Fruit fly (Drosophila melanogaster) whole organism, embryonic: ENCODE measurements around the gene PIP82.

Experiments
- Awh ChIP-seq: fragments of 200-800 bp; sonication (Bioruptor generic); IDR thresholded peaks from 2 replicates; pipeline ENCODE4, ENCODE4 v1.3.6; 2022; ENCODE audit warnings: missing biosample characterization, missing genetic modification characterization
- C15 ChIP-seq: fragments of 200-800 bp; sonication (Bioruptor generic); IDR thresholded peaks from 3 replicates; pipeline ENCODE4 v1.3.6; 2022; ENCODE audit warnings: missing biosample characterization, missing genetic modification characterization
- CG10209 ChIP-seq: fragments of 200-800 bp; sonication (Bioruptor generic); optimal IDR thresholded peaks from 3 replicates; lab custom pipeline; 2017; ENCODE audit warnings: missing biosample characterization, mild to moderate bottlenecking, missing genetic modification characterization, missing genetic modification reagents
- CG10321 ChIP-seq: fragments of 200-800 bp; sonication (Bioruptor generic); IDR thresholded peaks from 2 replicates; pipeline ENCODE4 v1.3.6; 2022; ENCODE audit warnings: missing biosample characterization, missing genetic modification characterization
- CG10979 ChIP-seq: fragments of 200-800 bp; sonication (Bioruptor generic); optimal IDR thresholded peaks from 2 replicates; lab custom pipeline; 2018; ENCODE audit warnings: missing biosample characterization, mild to moderate bottlenecking, missing genetic modification characterization, moderate library complexity
- CG11560 ChIP-seq: fragments of 200-800 bp; sonication (Bioruptor generic); IDR thresholded peaks from 3 replicates; pipeline ENCODE4 v1.3.6; 2022; ENCODE audit warnings: missing biosample characterization, missing genetic modification characterization
- CG14014 ChIP-seq: fragments of 200-800 bp; sonication (Bioruptor generic); IDR thresholded peaks from 2 replicates; pipeline ENCODE4 v1.3.6; 2022; ENCODE audit warnings: missing biosample characterization, missing genetic modification characterization
- CG15479 ChIP-seq: fragments of 200-800 bp; sonication (Bioruptor generic); optimal IDR thresholded peaks from 3 replicates; lab custom pipeline; 2019; ENCODE audit warnings: missing biosample characterization, mild to moderate bottlenecking, missing genetic modification characterization, moderate library complexity
- CG17359 ChIP-seq: fragments of 200-800 bp; sonication (Bioruptor generic); optimal IDR thresholded peaks from 3 replicates; lab custom pipeline; 2018; ENCODE audit warnings: missing biosample characterization, mild to moderate bottlenecking, missing genetic modification characterization, moderate library complexity
- CG17829 ChIP-seq: fragments of 200-800 bp; optimal IDR thresholded peaks from 2 replicates; lab custom pipeline; 2019; ENCODE audit warnings: missing biosample characterization, mild to moderate bottlenecking, missing genetic modification characterization, moderate library complexity
- CG2712 ChIP-seq: fragments of 200-800 bp; optimal IDR thresholded peaks from 3 replicates; lab custom pipeline; 2019; ENCODE audit warnings: missing biosample characterization, mild to moderate bottlenecking, missing genetic modification characterization, moderate library complexity
- CG2889 ChIP-seq: fragments of 200-800 bp; sonication (Bioruptor generic); IDR thresholded peaks from 3 replicates; pipeline ENCODE4 v1.3.6; 2022; ENCODE audit warnings: missing biosample characterization, missing genetic modification characterization
- CG3065 ChIP-seq: fragments of 200-800 bp; sonication (Bioruptor generic); optimal IDR thresholded peaks from 2 replicates; lab custom pipeline; 2016; ENCODE audit warnings: missing biosample characterization, missing genetic modification characterization
- CG33557 ChIP-seq: fragments of 200-800 bp; sonication (Bioruptor generic); optimal IDR thresholded peaks from 2 replicates; lab custom pipeline; 2019; ENCODE audit warnings: missing biosample characterization, mild to moderate bottlenecking, missing genetic modification characterization, moderate library complexity
- CG3407 ChIP-seq: fragments of 200-800 bp; sonication (Bioruptor generic); optimal IDR thresholded peaks from 2 replicates; lab custom pipeline; 2018; ENCODE audit warnings: missing biosample characterization, mild to moderate bottlenecking, missing genetic modification characterization
- CG34224 ChIP-seq: fragments of 200-800 bp; sonication (Bioruptor generic); IDR thresholded peaks from 3 replicates; pipeline ENCODE4 v1.3.6; 2022; ENCODE audit warnings: missing biosample characterization, missing genetic modification characterization; ENCODE audit not compliant: partially characterized antibody
- CG43689 ChIP-seq: fragments of 200-800 bp; sonication (Bioruptor generic); IDR thresholded peaks from 2 replicates; pipeline ENCODE4 v1.3.6; 2022; ENCODE audit warnings: missing biosample characterization, missing genetic modification characterization
- CG4854 ChIP-seq: fragments of 200-800 bp; sonication (Bioruptor generic); optimal IDR thresholded peaks from 2 replicates; lab custom pipeline; 2016; ENCODE audit warnings: missing biosample characterization, missing genetic modification characterization, inconsistent platforms
- CG6689 ChIP-seq: fragments of 200-800 bp; sonication (Bioruptor generic); IDR thresholded peaks from 2 replicates; pipeline ENCODE4 v1.3.6; 2022; ENCODE audit warnings: missing biosample characterization, missing genetic modification characterization
- CG6791 ChIP-seq: fragments of 200-800 bp; sonication (Bioruptor generic); IDR thresholded peaks from 3 replicates; pipeline ENCODE4 v1.3.6; 2022; ENCODE audit warnings: missing biosample characterization, missing genetic modification characterization; ENCODE audit not compliant: partially characterized antibody
- CG8359 ChIP-seq: fragments of 200-800 bp; sonication (Bioruptor generic); optimal IDR thresholded peaks from 2 replicates; lab custom pipeline; 2017; ENCODE audit warnings: missing biosample characterization, mild to moderate bottlenecking, missing genetic modification characterization, borderline replicate concordance
- CG9215 ChIP-seq: fragments of 200-800 bp; sonication (Bioruptor generic); IDR thresholded peaks from 2 replicates; pipeline ENCODE4 v1.3.6; 2022; ENCODE audit warnings: missing biosample characterization, missing genetic modification characterization
- D19A ChIP-seq: fragments of 200-800 bp; optimal IDR thresholded peaks from 3 replicates; lab custom pipeline; 2019; ENCODE audit warnings: missing biosample characterization, mild to moderate bottlenecking, missing genetic modification characterization, moderate library complexity
- Dfd ChIP-seq, 2 experiments: fragments of >200 bp; optimal IDR thresholded peaks; 2 replicates each; lab custom pipeline; 2017; ENCODE audit warnings: missing biosample characterization in 2 of 2, missing genetic modification characterization in 2 of 2
- Dp ChIP-seq: fragments of 200-800 bp; sonication (Bioruptor generic); optimal IDR thresholded peaks from 2 replicates; lab custom pipeline; 2018; ENCODE audit warnings: missing biosample characterization, mild to moderate bottlenecking, missing genetic modification characterization, moderate library complexity
- Elba2 ChIP-seq: fragments of 200-800 bp; sonication (Bioruptor generic); optimal IDR thresholded peaks from 3 replicates; lab custom pipeline; 2016; ENCODE audit warnings: missing biosample characterization, missing genetic modification characterization
- Ets65A ChIP-seq: fragments of 200-800 bp; sonication (Bioruptor generic); peaks from one replicate; lab custom pipeline; 2016; ENCODE audit warnings: missing biosample characterization, missing genetic modification characterization
- Ets97D ChIP-seq: fragments of 200-800 bp; sonication (Bioruptor generic); optimal IDR thresholded peaks from 3 replicates; lab custom pipeline; 2016; ENCODE audit warnings: missing biosample characterization, missing genetic modification characterization
- H15 ChIP-seq: fragments of 200-800 bp; sonication (Bioruptor generic); IDR thresholded peaks from 3 replicates; pipeline ENCODE4 v1.3.6; 2022; ENCODE audit warnings: missing biosample characterization, missing genetic modification characterization
- Hand ChIP-seq: fragments of 200-800 bp; sonication (Bioruptor generic); optimal IDR thresholded peaks from 2 replicates; lab custom pipeline; 2017; ENCODE audit warnings: mild to moderate bottlenecking, missing biosample characterization, missing genetic modification reagents, missing genetic modification characterization
- Hsf ChIP-seq: fragments of 200-800 bp; sonication (Bioruptor generic); optimal IDR thresholded peaks from 3 replicates; lab custom pipeline; 2016; ENCODE audit warnings: missing biosample characterization, missing genetic modification characterization
- Kr ChIP-seq: fragments of 200-800 bp; sonication (Bioruptor generic); optimal IDR thresholded peaks from 2 replicates; lab custom pipeline; 2017; ENCODE audit warnings: missing biosample characterization, mild to moderate bottlenecking, missing genetic modification characterization
- Sox102F ChIP-seq: fragments of 200-800 bp; sonication (Bioruptor generic); optimal IDR thresholded peaks from 2 replicates; lab custom pipeline; 2018; ENCODE audit warnings: missing biosample characterization, mild to moderate bottlenecking, missing genetic modification characterization, moderate library complexity
- Trl ChIP-seq, 3 experiments: fragments of >200 bp in 2 of 3; fragments of 200-800 bp in 1 of 3; sonication (Bioruptor generic) in 1 of 3; optimal IDR thresholded peaks; 2 replicates in 1 of 3; 3 replicates in 2 of 3; lab custom pipeline; 2016 to 2017; ENCODE audit warnings: missing biosample characterization in 1 of 3, missing genetic modification characterization in 1 of 3
- Xbp1 ChIP-seq: fragments of 200-800 bp; sonication (Bioruptor generic); optimal IDR thresholded peaks from 3 replicates; lab custom pipeline; 2016; ENCODE audit warnings: missing biosample characterization, mild to moderate bottlenecking, missing genetic modification characterization
- ap ChIP-seq: fragments of 200-800 bp; sonication (Bioruptor generic); IDR thresholded peaks from 2 replicates; pipeline ENCODE4 v1.3.6; 2022; ENCODE audit warnings: missing biosample characterization, missing genetic modification characterization
- crp ChIP-seq, 2 experiments: fragments of 200-800 bp; sonication (Bioruptor generic); optimal IDR thresholded peaks; 2 replicates in 1 of 2; 3 replicates in 1 of 2; lab custom pipeline; 2017; ENCODE audit warnings: missing biosample characterization in 2 of 2, missing genetic modification characterization in 2 of 2, mild to moderate bottlenecking in 1 of 2, moderate library complexity in 1 of 2
- dysf ChIP-seq: fragments of 200-800 bp; sonication (Bioruptor generic); IDR thresholded peaks from 3 replicates; pipeline ENCODE4 v1.3.6; 2022; ENCODE audit warnings: missing biosample characterization, missing genetic modification characterization
- fd64A ChIP-seq: fragments of 200-800 bp; sonication (Bioruptor generic); optimal IDR thresholded peaks from 3 replicates; lab custom pipeline; 2018; ENCODE audit warnings: missing biosample characterization, mild to moderate bottlenecking, missing genetic modification characterization
- gcm2 ChIP-seq: fragments of 200-800 bp; sonication (Bioruptor generic); optimal IDR thresholded peaks from 2 replicates; lab custom pipeline; 2016; ENCODE audit warnings: missing biosample characterization, missing genetic modification characterization
- inv ChIP-seq: fragments of 200-800 bp; sonication (Bioruptor generic); IDR thresholded peaks from 2 replicates; pipeline ENCODE4 v1.3.6; 2022; ENCODE audit warnings: missing biosample characterization, missing genetic modification characterization; ENCODE audit not compliant: partially characterized antibody
- jumu ChIP-seq: fragments of 200-800 bp; sonication (Bioruptor generic); optimal IDR thresholded peaks from 3 replicates; lab custom pipeline; 2016; ENCODE audit warnings: missing biosample characterization, missing genetic modification characterization
- lmd ChIP-seq: fragments of 200-800 bp; sonication (Bioruptor generic); IDR thresholded peaks from 2 replicates; pipeline ENCODE4 v1.3.6; 2022; ENCODE audit warnings: missing biosample characterization, missing genetic modification characterization
- onecut ChIP-seq: fragments of 200-800 bp; sonication (Bioruptor generic); IDR thresholded peaks from 2 replicates; pipeline ENCODE4 v1.3.6; 2022; ENCODE audit warnings: missing biosample characterization, missing genetic modification characterization
- sc ChIP-seq, 3 experiments: fragments of >200 bp in 2 of 3; fragments of 200-800 bp in 1 of 3; sonication (Bioruptor generic) in 1 of 3; optimal IDR thresholded peaks; 2 replicates in 2 of 3; 3 replicates in 1 of 3; lab custom pipeline; 2017; ENCODE audit warnings: mild to moderate bottlenecking in 1 of 3, missing biosample characterization in 1 of 3, missing genetic modification characterization in 1 of 3, missing genetic modification reagents in 1 of 3
- sens-2 ChIP-seq: fragments of 200-800 bp; sonication (Bioruptor generic); IDR thresholded peaks from 2 replicates; pipeline ENCODE4 v1.3.6; 2022; ENCODE audit warnings: missing biosample characterization, missing genetic modification characterization
- so ChIP-seq: fragments of 200-800 bp; sonication (Bioruptor generic); IDR thresholded peaks from 3 replicates; pipeline ENCODE4 v1.3.6; 2022; ENCODE audit warnings: missing biosample characterization, missing genetic modification characterization
- tll ChIP-seq, 2 experiments: fragments of 200-800 bp in 1 of 2; fragments of >200 bp in 1 of 2; sonication (Bioruptor generic) in 1 of 2; optimal IDR thresholded peaks; 2 replicates each; lab custom pipeline; 2017 to 2019; ENCODE audit warnings: missing biosample characterization in 2 of 2, missing genetic modification characterization in 2 of 2, mild to moderate bottlenecking in 1 of 2, moderate library complexity in 1 of 2
- toy ChIP-seq: fragments of 200-800 bp; sonication (Bioruptor generic); IDR thresholded peaks from 2 replicates; pipeline ENCODE4 v1.3.6; 2022; ENCODE audit warnings: missing biosample characterization, missing genetic modification characterization
- zf30C ChIP-seq: fragments of 200-800 bp; sonication (Bioruptor generic); optimal IDR thresholded peaks from 3 replicates; lab custom pipeline; 2018; ENCODE audit warnings: missing biosample characterization, mild to moderate bottlenecking, missing genetic modification characterization

Gene PIP82

dm6 chrX:8558762-8559172 lies 29.3 kb upstream of the PIP82 start, which contains the start of gene IntS4 (continued):
- TF ChIP-seq CG2712 (tag; lab: Kevin White, UChicago) = peak; percentile 71
- no peak for TF ChIP-seq Sox102F (GFP tag; lab: Kevin White, UChicago)
- no peak for TF ChIP-seq ap (GFP tag; lab: Robert Waterston, UW)
- TF ChIP-seq crp (GFP tag; optimal IDR thresholded peaks at IDR 0.05; lab: Kevin White, UChicago) = peak in 1 of 2 experiments; percentile 41
- no peak for TF ChIP-seq CG3065 (GFP tag; lab: Kevin White, UChicago)
- TF ChIP-seq CG3407 = peak; percentile 12
- TF ChIP-seq CG6689 (GFP tag; lab: Robert Waterston, UW) = peak; percentile 55
- TF ChIP-seq CG4854 (GFP tag; lab: Kevin White, UChicago) = peak; percentile 39
- TF ChIP-seq CG17829 (tag; lab: Kevin White, UChicago) = peak; percentile 78
- TF ChIP-seq CG2889 = no peak
- no peak for TF ChIP-seq CG11560 (tag; lab: Robert Waterston, UW)
- TF ChIP-seq lmd (GFP tag; lab: Robert Waterston, UW) = peak; percentile 69; the same call in 1 of the 2 replicates
- TF ChIP-seq inv (GFP tag; lab: Robert Waterston, UW) = peak; percentile 94
- TF ChIP-seq Kr (GFP tag; lab: Kevin White, UChicago) = no peak
- TF ChIP-seq H15 = no peak
- no peak for TF ChIP-seq Trl (optimal IDR thresholded peaks at IDR 0.05; lab: Kevin White, UChicago)
- TF ChIP-seq Trl (GFP tag; optimal IDR thresholded peaks at IDR 0.05; lab: Kevin White, UChicago) = no peak
- TF ChIP-seq fd64A (GFP tag; lab: Kevin White, UChicago) = no peak
- no peak for TF ChIP-seq so (GFP tag; lab: Robert Waterston, UW)
- TF ChIP-seq CG15479 (GFP tag; lab: Kevin White, UChicago) = peak; percentile 71
- no peak for TF ChIP-seq CG43689
- TF ChIP-seq tll (GFP tag; optimal IDR thresholded peaks at IDR 0.05; lab: Kevin White, UChicago) = no peak
- no peak for TF ChIP-seq Hand (GFP tag; lab: Kevin White, UChicago)
- TF ChIP-seq CG33557 = peak; percentile 54
- no peak; the same call in 1 of the 2 replicates for TF ChIP-seq CG9215 (GFP tag; lab: Robert Waterston, UW)
- TF ChIP-seq CG17359 (tag; lab: Kevin White, UChicago) = peak; percentile 36
- TF ChIP-seq sc (optimal IDR thresholded peaks at IDR 0.05; lab: Kevin White, UChicago) = no peak
- peak; percentile 24 for TF ChIP-seq sc (GFP tag; optimal IDR thresholded peaks at IDR 0.05; lab: Kevin White, UChicago)
- no peak for TF ChIP-seq toy (GFP tag; lab: Robert Waterston, UW)
- TF ChIP-seq D19A = peak; percentile 51
- TF ChIP-seq Awh (GFP tag; lab: Robert Waterston, UW) = no peak
- peak; percentile 50 for TF ChIP-seq gcm2 (GFP tag; lab: Kevin White, UChicago)
- TF ChIP-seq Dp (GFP tag; lab: Kevin White, UChicago) = peak; percentile 22
- TF ChIP-seq dysf (GFP tag; lab: Robert Waterston, UW) = peak; percentile 63; the same call in 2 of the 3 replicates
- no peak for TF ChIP-seq CG8359 (GFP tag; lab: Kevin White, UChicago)
- TF ChIP-seq zf30C (GFP tag; lab: Kevin White, UChicago) = no peak
- TF ChIP-seq onecut (GFP tag; lab: Robert Waterston, UW) = peak; percentile 57
- TF ChIP-seq Elba2 (GFP tag; lab: Kevin White, UChicago) = no peak
- TF ChIP-seq CG6791 (GFP tag; lab: Robert Waterston, UW) = peak; percentile 88
- TF ChIP-seq jumu (GFP tag; lab: Kevin White, UChicago) = peak; percentile 42
- peak; percentile 49; the same call in 1 of the 2 replicates for TF ChIP-seq CG14014 (GFP tag; lab: Robert Waterston, UW)
- peak; percentile 53 for TF ChIP-seq CG10979 (tag; lab: Kevin White, UChicago)
- peak; percentile 53 for TF ChIP-seq CG10209
- peak; percentile 47 for TF ChIP-seq Ets97D (GFP tag; lab: Kevin White, UChicago)
- peak; percentile 55 for TF ChIP-seq Hsf (GFP tag; lab: Kevin White, UChicago)
- peak; percentile 70 for TF ChIP-seq Xbp1
- TF ChIP-seq CG34224 (GFP tag; lab: Robert Waterston, UW) = peak; percentile 90
- no peak for TF ChIP-seq CG10321
- no peak for TF ChIP-seq Dfd (GFP tag; optimal IDR thresholded peaks at IDR 0.05; lab: Kevin White, UChicago)
- TF ChIP-seq Ets65A (GFP tag; lab: Kevin White, UChicago) = peak; percentile 91
- TF ChIP-seq C15 (GFP tag; lab: Robert Waterston, UW) = no peak
- TF ChIP-seq sens-2 (GFP tag; lab: Robert Waterston, UW) = no peak
